Fruit fly (Drosophila melanogaster) whole organism, embryonic: Measurements from ENCODE around the gene CAHbeta.

Experiments
- Abd-B ChIP-seq: fragments of 200-800 bp; sonication (Bioruptor generic); optimal IDR thresholded peaks from 2 replicates; lab custom pipeline; 2018; ENCODE audit warnings: missing biosample characterization, mild to moderate bottlenecking, missing genetic modification characterization, moderate library complexity
- CG11085 ChIP-seq: fragments of 200-800 bp; sonication (Bioruptor generic); IDR thresholded peaks from 2 replicates; pipeline ENCODE4 v1.3.6; 2022; ENCODE audit warnings: missing biosample characterization, missing genetic modification characterization
- CG11093 ChIP-seq: fragments of 200-800 bp; sonication (Bioruptor generic); IDR thresholded peaks from 3 replicates; pipeline ENCODE4 v1.3.6; 2022; ENCODE audit warnings: missing biosample characterization, missing genetic modification characterization
- CG12236 ChIP-seq: fragments of 200-800 bp; sonication (Bioruptor generic); optimal IDR thresholded peaks from 2 replicates; lab custom pipeline; 2016; ENCODE audit warnings: missing biosample characterization, missing genetic modification characterization
- CG12744 ChIP-seq: fragments of 200-800 bp; sonication (Bioruptor generic); optimal IDR thresholded peaks from 2 replicates; lab custom pipeline; 2016; ENCODE audit warnings: missing biosample characterization, missing genetic modification characterization
- CG13123 ChIP-seq: fragments of 200-800 bp; sonication (Bioruptor generic); optimal IDR thresholded peaks from 2 replicates; lab custom pipeline; 2016; ENCODE audit warnings: missing biosample characterization, missing genetic modification characterization
- CG13287 ChIP-seq: fragments of 200-800 bp; sonication (Bioruptor generic); IDR thresholded peaks from 2 replicates; pipeline ENCODE4 v1.3.6; 2022; ENCODE audit warnings: missing biosample characterization, missing genetic modification characterization; ENCODE audit not compliant: partially characterized antibody
- CG13894 ChIP-seq: fragments of 200-800 bp; sonication (Bioruptor generic); optimal IDR thresholded peaks from 3 replicates; lab custom pipeline; 2018; ENCODE audit warnings: missing biosample characterization, mild to moderate bottlenecking, missing genetic modification characterization, moderate library complexity
- CG17802 ChIP-seq: fragments of 200-800 bp; sonication (Bioruptor generic); optimal IDR thresholded peaks from 2 replicates; lab custom pipeline; 2018; ENCODE audit warnings: missing biosample characterization, mild to moderate bottlenecking, missing genetic modification characterization, moderate library complexity
- CG2116 ChIP-seq: fragments of 200-800 bp; sonication (Bioruptor generic); optimal IDR thresholded peaks from 3 replicates; lab custom pipeline; 2018; ENCODE audit warnings: missing biosample characterization, mild to moderate bottlenecking, missing genetic modification characterization
- CG2875 ChIP-seq: fragments of 200-800 bp; sonication (Bioruptor generic); optimal IDR thresholded peaks from 2 replicates; lab custom pipeline; 2017; ENCODE audit warnings: missing biosample characterization, mild to moderate bottlenecking, missing genetic modification characterization, missing genetic modification reagents
- CG3065 ChIP-seq: fragments of 200-800 bp; sonication (Bioruptor generic); optimal IDR thresholded peaks from 2 replicates; lab custom pipeline; 2016; ENCODE audit warnings: missing biosample characterization, missing genetic modification characterization
- CG31365 ChIP-seq: fragments of 200-800 bp; sonication (Bioruptor generic); optimal IDR thresholded peaks from 2 replicates; lab custom pipeline; 2018; ENCODE audit warnings: missing biosample characterization, mild to moderate bottlenecking, missing genetic modification characterization
- CG3163 ChIP-seq: fragments of 200-800 bp; sonication (Bioruptor generic); optimal IDR thresholded peaks from 3 replicates; lab custom pipeline; 2016; ENCODE audit warnings: missing biosample characterization, missing genetic modification characterization
- CG32767 ChIP-seq: fragments of 200-800 bp; sonication (Bioruptor generic); IDR thresholded peaks from 2 replicates; pipeline ENCODE4 v1.3.6; 2022; ENCODE audit warnings: missing biosample characterization, missing genetic modification characterization
- CG3995 ChIP-seq: fragments of 200-800 bp; sonication (Bioruptor generic); optimal IDR thresholded peaks from 3 replicates; lab custom pipeline; 2016; ENCODE audit warnings: missing biosample characterization, missing genetic modification characterization
- CG4360 ChIP-seq: fragments of 200-800 bp; sonication (Bioruptor generic); IDR thresholded peaks from 2 replicates; pipeline ENCODE4 v1.3.6; 2022; ENCODE audit warnings: missing biosample characterization, missing genetic modification characterization
- CG4617 ChIP-seq: fragments of 200-800 bp; sonication (Bioruptor generic); optimal IDR thresholded peaks from 3 replicates; lab custom pipeline; 2016; ENCODE audit warnings: missing biosample characterization, missing genetic modification characterization, borderline replicate concordance
- CG5180 ChIP-seq: fragments of 200-800 bp; sonication (Bioruptor generic); optimal IDR thresholded peaks from 3 replicates; lab custom pipeline; 2017; ENCODE audit warnings: missing biosample characterization, missing genetic modification characterization, mild to moderate bottlenecking, moderate library complexity, missing genetic modification reagents
- CG7372 ChIP-seq: fragments of 200-800 bp; sonication (Bioruptor generic); IDR thresholded peaks from 2 replicates; pipeline ENCODE4 v1.3.6; 2022; ENCODE audit warnings: missing biosample characterization, missing genetic modification characterization
- CG7556 ChIP-seq: fragments of 200-800 bp; sonication (Bioruptor generic); optimal IDR thresholded peaks from 2 replicates; lab custom pipeline; 2017; ENCODE audit warnings: missing biosample characterization, mild to moderate bottlenecking, missing genetic modification characterization
- CG7786 ChIP-seq: fragments of 200-800 bp; sonication (Bioruptor generic); optimal IDR thresholded peaks from 2 replicates; lab custom pipeline; 2016; ENCODE audit warnings: missing biosample characterization, missing genetic modification characterization
- CG9437 ChIP-seq: fragments of 200-800 bp; sonication (Bioruptor generic); optimal IDR thresholded peaks from 2 replicates; lab custom pipeline; 2018; ENCODE audit warnings: missing biosample characterization, mild to moderate bottlenecking, missing genetic modification characterization
- Doc3 ChIP-seq: fragments of 200-800 bp; sonication (Bioruptor generic); IDR thresholded peaks from 3 replicates; pipeline ENCODE4 v1.3.6; 2022; ENCODE audit warnings: missing biosample characterization, missing genetic modification characterization; ENCODE audit not compliant: partially characterized antibody
- Drgx ChIP-seq: fragments of 200-800 bp; sonication (Bioruptor generic); IDR thresholded peaks from 2 replicates; pipeline ENCODE4 v1.3.6; 2022; ENCODE audit warnings: missing biosample characterization, missing genetic modification characterization
- Hmx ChIP-seq: fragments of 200-800 bp; sonication (Bioruptor generic); optimal IDR thresholded peaks from 2 replicates; lab custom pipeline; 2016; ENCODE audit warnings: missing biosample characterization, missing genetic modification characterization
- Mrtf ChIP-seq: fragments of 200-800 bp; sonication (Bioruptor generic); IDR thresholded peaks from 3 replicates; pipeline ENCODE4 v1.3.6; 2022; ENCODE audit warnings: missing biosample characterization, missing genetic modification characterization
- Poxn ChIP-seq: fragments of 200-800 bp; sonication (Bioruptor generic); IDR thresholded peaks from 2 replicates; pipeline ENCODE4 v1.3.6; 2022; ENCODE audit warnings: missing biosample characterization, missing genetic modification characterization
- Six4 ChIP-seq: fragments of 200-800 bp; sonication (Bioruptor generic); optimal IDR thresholded peaks from 2 replicates; lab custom pipeline; 2016; ENCODE audit warnings: missing biosample characterization, missing genetic modification characterization
- Sry-δ ChIP-seq: fragments of 200-800 bp; sonication (Bioruptor generic); optimal IDR thresholded peaks from 2 replicates; lab custom pipeline; 2016; ENCODE audit warnings: missing biosample characterization, missing genetic modification characterization
- Ssrp ChIP-seq: fragments of 200-800 bp; sonication (Bioruptor generic); optimal IDR thresholded peaks from 2 replicates; lab custom pipeline; 2018; ENCODE audit warnings: missing biosample characterization, mild to moderate bottlenecking, missing genetic modification characterization, moderate library complexity
- ab ChIP-seq: fragments of 200-800 bp; sonication (Bioruptor generic); optimal IDR thresholded peaks from 2 replicates; lab custom pipeline; 2016; ENCODE audit warnings: missing biosample characterization, missing genetic modification characterization
- chif ChIP-seq, 2 experiments: fragments of 200-800 bp; sonication (Bioruptor generic); optimal IDR thresholded peaks; 3 replicates each; lab custom pipeline; 2016; ENCODE audit warnings: missing biosample characterization in 2 of 2, missing genetic modification characterization in 2 of 2
- chn ChIP-seq: fragments of 200-800 bp; sonication (Bioruptor generic); optimal IDR thresholded peaks from 2 replicates; lab custom pipeline; 2016; ENCODE audit warnings: missing biosample characterization, missing genetic modification characterization
- disco-r ChIP-seq: fragments of 200-800 bp; sonication (Bioruptor generic); optimal IDR thresholded peaks from 2 replicates; lab custom pipeline; 2016; ENCODE audit warnings: missing biosample characterization, missing genetic modification characterization
- dmrt99B ChIP-seq: fragments of 200-800 bp; sonication (Bioruptor generic); optimal IDR thresholded peaks from 2 replicates; lab custom pipeline; 2018; ENCODE audit warnings: missing biosample characterization, mild to moderate bottlenecking, missing genetic modification characterization, moderate library complexity
- ems ChIP-seq: fragments of 200-800 bp; sonication (Bioruptor generic); optimal IDR thresholded peaks from 3 replicates; lab custom pipeline; 2016; ENCODE audit warnings: missing biosample characterization, missing genetic modification characterization
- gcm ChIP-seq: fragments of 200-800 bp; sonication (Bioruptor generic); optimal IDR thresholded peaks from 2 replicates; lab custom pipeline; 2019; ENCODE audit warnings: missing biosample characterization, mild to moderate bottlenecking, missing genetic modification characterization, moderate library complexity
- jumu ChIP-seq: fragments of 200-800 bp; sonication (Bioruptor generic); optimal IDR thresholded peaks from 3 replicates; lab custom pipeline; 2016; ENCODE audit warnings: missing biosample characterization, missing genetic modification characterization
- kay ChIP-seq: fragments of 200-800 bp; sonication (Bioruptor generic); optimal IDR thresholded peaks from 2 replicates; lab custom pipeline; 2016; ENCODE audit warnings: missing biosample characterization, missing genetic modification characterization
- ken ChIP-seq: fragments of 200-800 bp; sonication (Bioruptor generic); IDR thresholded peaks from 3 replicates; pipeline ENCODE4 v1.3.6; 2022; ENCODE audit warnings: missing biosample characterization, missing genetic modification characterization
- maf-S ChIP-seq: fragments of 200-800 bp; sonication (Bioruptor generic); optimal IDR thresholded peaks from 2 replicates; lab custom pipeline; 2016; ENCODE audit warnings: missing biosample characterization, missing genetic modification characterization
- nau ChIP-seq: fragments of 200-800 bp; sonication (Bioruptor generic); optimal IDR thresholded peaks from 3 replicates; lab custom pipeline; 2017; ENCODE audit warnings: missing biosample characterization, mild to moderate bottlenecking, missing genetic modification characterization, missing genetic modification reagents
- pzg ChIP-seq: fragments of 200-800 bp; sonication (Bioruptor generic); optimal IDR thresholded peaks from 3 replicates; lab custom pipeline; 2018; ENCODE audit warnings: missing biosample characterization, mild to moderate bottlenecking, missing genetic modification characterization, moderate library complexity
- rib ChIP-seq: fragments of 200-800 bp; sonication (Bioruptor generic); IDR thresholded peaks from 2 replicates; pipeline ENCODE4 v1.3.6; 2022; ENCODE audit warnings: missing biosample characterization, missing genetic modification characterization
- sens ChIP-seq: fragments of 200-800 bp; sonication (Bioruptor generic); peaks from one replicate; lab custom pipeline; 2016; ENCODE audit warnings: missing biosample characterization, missing genetic modification characterization
- slp2 ChIP-seq: fragments of 200-800 bp; sonication (Bioruptor generic); optimal IDR thresholded peaks from 2 replicates; lab custom pipeline; 2016; ENCODE audit warnings: missing biosample characterization, missing genetic modification characterization
- sug ChIP-seq: fragments of 200-800 bp; optimal IDR thresholded peaks from 2 replicates; lab custom pipeline; 2019; ENCODE audit warnings: missing biosample characterization, mild to moderate bottlenecking, missing genetic modification characterization, moderate library complexity
- tio ChIP-seq: fragments of 200-800 bp; sonication (Bioruptor generic); optimal IDR thresholded peaks from 2 replicates; lab custom pipeline; 2017; ENCODE audit warnings: missing biosample characterization, missing genetic modification characterization, inconsistent platforms
- toy ChIP-seq: fragments of 200-800 bp; sonication (Bioruptor generic); IDR thresholded peaks from 2 replicates; pipeline ENCODE4 v1.3.6; 2022; ENCODE audit warnings: missing biosample characterization, missing genetic modification characterization
- vnd ChIP-seq: fragments of 200-800 bp; sonication (Bioruptor generic); IDR thresholded peaks from 3 replicates; pipeline ENCODE4 v1.3.6; 2022; ENCODE audit warnings: missing biosample characterization, missing genetic modification characterization; ENCODE audit not compliant: partially characterized antibody
- yki ChIP-seq: fragments of >200 bp; optimal IDR thresholded peaks from 3 replicates; lab custom pipeline; 2018
- zfh2 ChIP-seq: fragments of 200-800 bp; sonication (Bioruptor generic); optimal IDR thresholded peaks from 2 replicates; lab custom pipeline; 2016; ENCODE audit warnings: missing biosample characterization, missing genetic modification characterization

The CAHbeta gene

dm6 chr3R:8978768-8979167 is 1.9 kb upstream of the CAHbeta start (continued):
- no peak for TF ChIP-seq CG3163 (GFP tag; lab: Kevin White, UChicago)
- no peak for TF ChIP-seq ab (GFP tag; lab: Kevin White, UChicago)
- TF ChIP-seq chn (GFP tag; lab: Kevin White, UChicago), result no peak
- TF ChIP-seq Doc3 (GFP tag; lab: Robert Waterston, UW), result no peak
- TF ChIP-seq CG5180, result no peak
- TF ChIP-seq CG11093 (GFP tag; lab: Robert Waterston, UW), result 0 out of 3 replicates have a peak, but pooled peaks have one; percentile 50
- no peak for TF ChIP-seq CG17802 (tag; lab: Kevin White, UChicago)
- TF ChIP-seq CG12236 (GFP tag; lab: Kevin White, UChicago), result no peak
- TF ChIP-seq disco-r, result no peak
- TF ChIP-seq CG9437 (GFP tag; lab: Kevin White, UChicago), result peak; percentile 14
- TF ChIP-seq CG13123 (GFP tag; lab: Kevin White, UChicago), result peak; percentile 8
- peak; percentile 66 for TF ChIP-seq Ssrp (tag; lab: Kevin White, UChicago)
- TF ChIP-seq dmrt99B (tag; lab: Kevin White, UChicago), result peak; percentile 72
- TF ChIP-seq Six4 (GFP tag; lab: Kevin White, UChicago), result no peak
- no peak for TF ChIP-seq sens (GFP tag; lab: Kevin White, UChicago)
- no peak for TF ChIP-seq vnd
- no peak for TF ChIP-seq sug (tag; lab: Kevin White, UChicago)
- TF ChIP-seq CG32767 (GFP tag; lab: Robert Waterston, UW), result no peak
- no peak for TF ChIP-seq Drgx
- no peak for TF ChIP-seq rib
- TF ChIP-seq gcm (GFP tag; lab: Kevin White, UChicago), result no peak
- no peak for TF ChIP-seq CG7786 (GFP tag; lab: Kevin White, UChicago)
- TF ChIP-seq maf-S (GFP tag; lab: Kevin White, UChicago), result no peak
- no peak for TF ChIP-seq CG12744 (GFP tag; lab: Kevin White, UChicago)
- no peak for TF ChIP-seq Mrtf (GFP tag; lab: Robert Waterston, UW)
- no peak for TF ChIP-seq CG3065
- TF ChIP-seq jumu (GFP tag; lab: Kevin White, UChicago), result no peak
- no peak for TF ChIP-seq kay
- TF ChIP-seq CG31365, result no peak
- TF ChIP-seq yki, result no peak
- TF ChIP-seq slp2 (GFP tag; lab: Kevin White, UChicago), result no peak
- no peak for TF ChIP-seq CG4617 (GFP tag; lab: Kevin White, UChicago)
- TF ChIP-seq toy, result no peak
- no peak for TF ChIP-seq CG13287
- TF ChIP-seq zfh2 (GFP tag; lab: Kevin White, UChicago), result no peak
- TF ChIP-seq Poxn (GFP tag; lab: Robert Waterston, UW), result no peak
- TF ChIP-seq CG2875 (GFP tag; lab: Kevin White, UChicago), result no peak
- TF ChIP-seq ems (GFP tag; lab: Kevin White, UChicago), result no peak
- TF ChIP-seq pzg (GFP tag; lab: Kevin White, UChicago), result no peak
- TF ChIP-seq CG3995, result no peak
- no peak for TF ChIP-seq chif (GFP tag; optimal IDR thresholded peaks at IDR 0.05; lab: Kevin White, UChicago)
- no peak for TF ChIP-seq CG13894 (tag; lab: Kevin White, UChicago)
- TF ChIP-seq CG11085 (GFP tag; lab: Robert Waterston, UW), result no peak
- TF ChIP-seq CG7556 (GFP tag; lab: Kevin White, UChicago), result no peak
- TF ChIP-seq CG7372 (GFP tag; lab: Robert Waterston, UW), result no peak
- TF ChIP-seq Abd-B, result no peak
- 0 out of 3 replicates have a peak, but pooled peaks have one; percentile 61 for TF ChIP-seq ken (GFP tag; lab: Robert Waterston, UW)
- no peak for TF ChIP-seq tio (GFP tag; lab: Kevin White, UChicago)
- no peak for TF ChIP-seq Hmx (GFP tag; lab: Kevin White, UChicago)
- TF ChIP-seq Sry-δ (GFP tag; lab: Kevin White, UChicago), result no peak
- TF ChIP-seq CG4360 (GFP tag; lab: Robert Waterston, UW), result no peak
- TF ChIP-seq nau (GFP tag; lab: Kevin White, UChicago), result no peak
- TF ChIP-seq CG2116 (GFP tag; lab: Kevin White, UChicago), result no peak
